Worm (Caenorhabditis elegans) whole organism, L3 larva: Measurements from ENCODE around the gene F13H8.5.

Experiments
- ZK546.5 ChIP-seq: sonication (generic microtip); optimal IDR thresholded peaks from 2 replicates; lab custom pipeline; 2017; ENCODE audit warnings: missing biosample characterization, missing genetic modification characterization
- aly-2 ChIP-seq: fragments of 150-350 bp; optimal IDR thresholded peaks from 2 replicates; lab custom pipeline; 2014; ENCODE audit warnings: missing biosample characterization, missing genetic modification characterization
- ceh-82 ChIP-seq: fragments of 150-350 bp; optimal IDR thresholded peaks from 2 replicates; lab custom pipeline; 2014; ENCODE audit warnings: missing biosample characterization, missing genetic modification characterization
- elt-2 ChIP-seq: sonication (generic microtip); optimal IDR thresholded peaks from 2 replicates; lab custom pipeline; 2016; ENCODE audit warnings: missing genetic modification reagents, mild to moderate bottlenecking, missing genetic modification characterization, missing compliant biosample characterization
- skn-1 ChIP-seq: fragments of 150-350 bp; optimal IDR thresholded peaks from 2 replicates; lab custom pipeline; 2014; ENCODE audit warnings: missing biosample characterization, missing genetic modification characterization
- snpc-4 ChIP-seq: fragments of 150-350 bp; optimal IDR thresholded peaks from 2 replicates; lab custom pipeline; 2014; ENCODE audit warnings: missing biosample characterization, missing genetic modification characterization
- unc-62 ChIP-seq: fragments of 150-350 bp; sonication (generic microtip); optimal IDR thresholded peaks from 4 replicates; lab custom pipeline; 2014; ENCODE audit warnings: missing biosample characterization, missing genetic modification reagents, missing genetic modification characterization
- ztf-11 ChIP-seq: fragments of 150-350 bp; optimal IDR thresholded peaks from 2 replicates; lab custom pipeline; 2014; ENCODE audit warnings: missing biosample characterization, missing genetic modification characterization

DNA sequence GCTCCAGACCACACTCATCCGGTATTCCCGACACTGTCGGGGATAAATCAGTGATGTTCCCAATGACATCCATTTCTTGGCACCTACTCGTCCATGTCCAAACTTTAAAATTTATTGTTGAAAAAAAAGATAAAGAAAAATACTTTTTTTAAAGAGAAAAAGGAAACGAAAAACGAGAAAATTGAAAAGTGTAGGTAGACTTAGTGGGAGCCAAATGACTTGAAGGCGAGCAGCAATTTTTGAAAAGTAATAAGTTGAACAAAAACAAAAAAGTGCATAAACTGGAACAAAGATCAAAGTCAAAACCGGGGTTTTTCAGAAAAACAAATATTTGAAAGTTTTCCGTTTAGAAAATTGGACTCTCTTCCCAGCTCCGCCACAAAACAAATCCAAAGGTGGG is 47.8 kb downstream of the F13H8.5 start, which contains the start of gene daf-37:
- no peak for TF ChIP-seq aly-2 (tag; lab: Kevin White, UChicago)
- no peak for TF ChIP-seq skn-1 (tag; lab: Kevin White, UChicago)
- no peak for TF ChIP-seq ztf-11 (tag; lab: Kevin White, UChicago)
- TF ChIP-seq snpc-4 = no peak
- TF ChIP-seq unc-62 (GFP tag; lab: Kevin White, UChicago) = no peak
- no peak for TF ChIP-seq elt-2
- no peak for TF ChIP-seq ZK546.5 (tag; lab: Kevin White, UChicago)
- no peak for TF ChIP-seq ceh-82 (tag; lab: Kevin White, UChicago)
